Worm (Caenorhabditis elegans) whole organism, L4 larva: ENCODE data around the gene gst-27.

Experiments
- F10B5.3 ChIP-seq: sonication (generic microtip); optimal IDR thresholded peaks from 2 replicates; lab custom pipeline; 2016; ENCODE audit warnings: mild to moderate bottlenecking, missing genetic modification characterization, missing compliant biosample characterization
- aly-2 ChIP-seq: sonication (generic microtip); optimal IDR thresholded peaks from 2 replicates; lab custom pipeline; 2018; ENCODE audit warnings: missing biosample characterization, missing genetic modification characterization
- ama-1 ChIP-seq: fragments of 150-350 bp; optimal IDR thresholded peaks from 2 replicates; lab custom pipeline; 2014; ENCODE audit warnings: inconsistent platforms, mixed read lengths
- ceh-82 ChIP-seq: sonication (generic microtip); optimal IDR thresholded peaks from 2 replicates; lab custom pipeline; 2017; ENCODE audit warnings: missing biosample characterization, missing genetic modification characterization
- dmd-9 ChIP-seq: fragments of 200-800 bp; sonication (Bioruptor generic); IDR thresholded peaks from 2 replicates; pipeline ENCODE4 v1.3.6; 2022; ENCODE audit warnings: missing genetic modification reagents, missing genetic modification characterization, missing compliant biosample characterization
- egl-43 ChIP-seq: fragments of 200-800 bp; sonication (Bioruptor generic); IDR thresholded peaks from 2 replicates; pipeline ENCODE4 v1.3.6; 2022; ENCODE audit warnings: missing genetic modification reagents, missing genetic modification characterization, missing compliant biosample characterization
- lin-13 ChIP-seq: fragments of 150-350 bp; optimal IDR thresholded peaks from 2 replicates; lab custom pipeline; 2014; ENCODE audit warnings: missing biosample characterization, missing genetic modification reagents, missing genetic modification characterization
- lin-39 ChIP-seq: fragments of 150-350 bp; optimal IDR thresholded peaks from 2 replicates; lab custom pipeline; 2014; ENCODE audit warnings: missing biosample characterization, missing genetic modification reagents, missing genetic modification characterization
- skn-1 ChIP-seq: fragments of 150-350 bp; optimal IDR thresholded peaks from 2 replicates; lab custom pipeline; 2014; ENCODE audit warnings: missing biosample characterization, missing genetic modification characterization
- snpc-4 ChIP-seq: fragments of 150-350 bp; optimal IDR thresholded peaks from 2 replicates; lab custom pipeline; 2014; ENCODE audit warnings: missing biosample characterization, missing genetic modification characterization
- unc-62 ChIP-seq, 3 experiments: fragments of 150-350 bp in 1 of 3; sonication (generic microtip); optimal IDR thresholded peaks in 2 of 3; peaks in 1 of 3; 1 replicate in 1 of 3; 2 replicates in 2 of 3; lab custom pipeline; 2014 to 2017; ENCODE audit warnings: missing biosample characterization in 3 of 3, missing genetic modification characterization in 3 of 3, missing genetic modification reagents in 3 of 3, missing genotype in 1 of 3
- ztf-11 ChIP-seq: fragments of 150-350 bp; optimal IDR thresholded peaks from 2 replicates; lab custom pipeline; 2014; ENCODE audit warnings: missing biosample characterization, missing genetic modification characterization

ce11 chrII:15173174-15173573, 7.6 kb upstream of the gst-27 start:
- no peak for TF ChIP-seq ztf-11 (tag; lab: Kevin White, UChicago)
- TF ChIP-seq F10B5.3 (tag; lab: Kevin White, UChicago), result no peak
- no peak for TF ChIP-seq unc-62 (GFP tag; optimal IDR thresholded peaks at IDR 0.05 in 1 of 2; lab: Kevin White, UChicago)
- TF ChIP-seq unc-62 (tag; optimal IDR thresholded peaks at IDR 0.05; lab: Kevin White, UChicago), result no peak
- TF ChIP-seq snpc-4 (tag; lab: Kevin White, UChicago), result no peak
- no peak for TF ChIP-seq dmd-9
- no peak for TF ChIP-seq lin-39 (tag; lab: Kevin White, UChicago)
- no peak for TF ChIP-seq ama-1 (lab: Kevin White, UChicago)
- TF ChIP-seq egl-43 (GFP tag; lab: Robert Waterston, UW), result no peak
- TF ChIP-seq lin-13 (GFP tag; lab: Kevin White, UChicago), result no peak
- no peak for TF ChIP-seq aly-2 (tag; lab: Kevin White, UChicago)
- no peak for TF ChIP-seq skn-1 (tag; lab: Kevin White, UChicago)
- no peak for TF ChIP-seq ceh-82 (tag; lab: Kevin White, UChicago)
